Fruit fly (Drosophila melanogaster): ENCODE data around the gene CG9095.

The CG9095 gene

dm6 chrX:15137241-15137640, 25.8 kb downstream of the CG9095 start (continued):
- TF ChIP-seq btn (GFP tag; optimal IDR thresholded peaks at IDR 0.05) (no peak), sens (GFP tag) (peak; percentile 23), CG3163 (GFP tag; optimal IDR thresholded peaks at IDR 0.05) (no peak), CG8765 (GFP tag; IDR thresholded peaks at IDR 0.05) (no peak), CG6175 (GFP tag; IDR thresholded peaks at IDR 0.05) (no peak), Dip3 (GFP tag; optimal IDR thresholded peaks at IDR 0.05) (no peak), Deaf1 (tag; optimal IDR thresholded peaks at IDR 0.05) (no peak), tna (GFP tag; IDR thresholded peaks at IDR 0.05; ENCODE audit: partially characterized antibody) (no peak), Fer3 (tag; optimal IDR thresholded peaks at IDR 0.05) (no peak), Myb (GFP tag; optimal IDR thresholded peaks at IDR 0.05) (no peak), Jarid2 (GFP tag; optimal IDR thresholded peaks at IDR 0.05) (no peak), pros (GFP tag; optimal IDR thresholded peaks at IDR 0.05) (no peak), CG17359 (tag; optimal IDR thresholded peaks at IDR 0.05) (peak; percentile 53), CG6654 (GFP tag; optimal IDR thresholded peaks at IDR 0.05) (peak; percentile 99), CG10147 (GFP tag; optimal IDR thresholded peaks at IDR 0.05) (no peak), Med (GFP tag) (peak; percentile 36), cad (GFP tag; optimal IDR thresholded peaks at IDR 0.05) (peak; percentile 42), gsb (GFP tag; IDR thresholded peaks at IDR 0.05) (no peak), BtbVII (GFP tag; optimal IDR thresholded peaks at IDR 0.05) (no peak), ind (GFP tag; optimal IDR thresholded peaks at IDR 0.05) (no peak), CG10654 (GFP tag; optimal IDR thresholded peaks at IDR 0.05) (no peak), ranshi (GFP tag; IDR thresholded peaks at IDR 0.05) (no peak), Atf-2 (GFP tag; optimal IDR thresholded peaks at IDR 0.05) (no peak), CG8089 (GFP tag; optimal IDR thresholded peaks at IDR 0.05) (no peak), CG31224 (GFP tag; IDR thresholded peaks at IDR 0.05) (no peak), al (GFP tag; IDR thresholded peaks at IDR 0.05) (no peak), CG5180 (GFP tag; optimal IDR thresholded peaks at IDR 0.05) (no peak), Bgb (GFP tag; IDR thresholded peaks at IDR 0.05; ENCODE audit: partially characterized antibody) (peak; percentile 78), CG17568 (GFP tag; optimal IDR thresholded peaks at IDR 0.05) (no peak), CG1602 (GFP tag; optimal IDR thresholded peaks at IDR 0.05) (no peak), tio (GFP tag; optimal IDR thresholded peaks at IDR 0.05) (no peak)

DNA sequence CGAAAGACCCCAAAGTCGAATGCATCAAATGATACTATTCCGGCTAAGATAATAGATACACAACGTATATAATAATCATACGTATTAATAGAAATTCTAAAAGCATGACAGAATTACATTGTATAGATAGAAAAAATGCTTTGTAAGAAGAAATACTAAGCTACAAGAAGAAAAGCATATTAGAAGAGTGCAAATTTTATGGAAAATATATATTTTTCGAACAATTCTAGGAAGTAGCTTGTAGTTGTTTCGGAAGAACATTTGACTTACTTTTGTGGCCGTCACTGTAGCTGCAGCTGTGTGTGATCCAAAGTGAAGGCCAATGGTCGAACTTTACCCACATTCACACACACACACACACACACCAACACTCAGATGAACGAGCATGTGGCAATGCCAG, 31.0 kb downstream of the CG9095 start:
- TF ChIP-seq YL-1 (GFP tag; optimal IDR thresholded peaks at IDR 0.05) (no peak), CG10543 (GFP tag; optimal IDR thresholded peaks at IDR 0.05) (no peak), hb (GFP tag; IDR thresholded peaks at IDR 0.05; ENCODE audit: partially characterized antibody) (no peak), cad (GFP tag; optimal IDR thresholded peaks at IDR 0.05) (no peak), Hmr (GFP tag; optimal IDR thresholded peaks at IDR 0.05) (no peak), CG17612 (GFP tag; IDR thresholded peaks at IDR 0.05) (no peak), Hr78 (GFP tag; optimal IDR thresholded peaks at IDR 0.05) (no peak), ATbp (GFP tag; optimal IDR thresholded peaks at IDR 0.05) (no peak), ash1 (GFP tag; optimal IDR thresholded peaks at IDR 0.05) (no peak), Kr (GFP tag; optimal IDR thresholded peaks at IDR 0.05) (no peak), CG1832 (GFP tag; optimal IDR thresholded peaks at IDR 0.05) (no peak), CG9215 (GFP tag; IDR thresholded peaks at IDR 0.05) (no peak), Med (GFP tag) (no peak), CG7786 (GFP tag; optimal IDR thresholded peaks at IDR 0.05) (no peak)
